Fruit fly (Drosophila melanogaster) whole organism, embryonic: ENCODE data around the gene SpdS.
A peak's percentile ranks its signal among the peaks of the same experiment; 100 is the strongest.

ENCODE experiments used
- Asciz ChIP-seq: fragments of 200-800 bp; sonication (Bioruptor generic); optimal IDR thresholded peaks from 2 replicates; lab custom pipeline; 2017; ENCODE audit warnings: missing biosample characterization, mild to moderate bottlenecking, missing genetic modification characterization, missing genetic modification reagents
- B-H2 ChIP-seq: fragments of 200-800 bp; sonication (Bioruptor generic); optimal IDR thresholded peaks from 2 replicates; lab custom pipeline; 2018; ENCODE audit warnings: missing biosample characterization, mild to moderate bottlenecking, missing genetic modification characterization
- BtbVII ChIP-seq: fragments of 200-800 bp; sonication (Bioruptor generic); optimal IDR thresholded peaks from 3 replicates; lab custom pipeline; 2017; ENCODE audit warnings: missing biosample characterization, mild to moderate bottlenecking, missing genetic modification characterization
- CG12769 ChIP-seq: fragments of 200-800 bp; sonication (Bioruptor generic); optimal IDR thresholded peaks from 2 replicates; lab custom pipeline; 2019; ENCODE audit warnings: missing biosample characterization, mild to moderate bottlenecking, missing genetic modification characterization, moderate library complexity
- CG13287 ChIP-seq: fragments of 200-800 bp; sonication (Bioruptor generic); IDR thresholded peaks from 2 replicates; pipeline ENCODE4 v1.3.6; 2022; ENCODE audit warnings: missing biosample characterization, missing genetic modification characterization; ENCODE audit not compliant: partially characterized antibody
- CG14667 ChIP-seq: fragments of 200-800 bp; sonication (Bioruptor generic); IDR thresholded peaks from 2 replicates; pipeline ENCODE4 v1.3.6; 2022; ENCODE audit warnings: missing biosample characterization, missing genetic modification characterization
- CG1603 ChIP-seq: fragments of 200-800 bp; sonication (Bioruptor generic); optimal IDR thresholded peaks from 2 replicates; lab custom pipeline; 2019; ENCODE audit warnings: missing biosample characterization, mild to moderate bottlenecking, missing genetic modification characterization, moderate library complexity
- CG2199 ChIP-seq: fragments of 200-800 bp; sonication (Bioruptor generic); IDR thresholded peaks from 3 replicates; pipeline ENCODE4 v1.3.6; 2022; ENCODE audit warnings: missing biosample characterization, missing genetic modification characterization
- CG30403 ChIP-seq: fragments of 200-800 bp; sonication (Bioruptor generic); optimal IDR thresholded peaks from 3 replicates; lab custom pipeline; 2016; ENCODE audit warnings: missing biosample characterization, missing genetic modification characterization
- CG33557 ChIP-seq: fragments of 200-800 bp; sonication (Bioruptor generic); optimal IDR thresholded peaks from 2 replicates; lab custom pipeline; 2019; ENCODE audit warnings: missing biosample characterization, mild to moderate bottlenecking, missing genetic modification characterization, moderate library complexity
- CG4360 ChIP-seq: fragments of 200-800 bp; sonication (Bioruptor generic); IDR thresholded peaks from 2 replicates; pipeline ENCODE4 v1.3.6; 2022; ENCODE audit warnings: missing biosample characterization, missing genetic modification characterization
- CG7357 ChIP-seq: fragments of 200-800 bp; sonication (Bioruptor generic); IDR thresholded peaks from 3 replicates; pipeline ENCODE4 v1.3.6; 2022; ENCODE audit warnings: missing biosample characterization, missing genetic modification characterization
- CG8388 ChIP-seq: fragments of 200-800 bp; sonication (Bioruptor generic); optimal IDR thresholded peaks from 2 replicates; lab custom pipeline; 2019; ENCODE audit warnings: missing biosample characterization, mild to moderate bottlenecking, missing genetic modification characterization, moderate library complexity
- CG8944 ChIP-seq: fragments of 200-800 bp; sonication (Bioruptor generic); optimal IDR thresholded peaks from 3 replicates; lab custom pipeline; 2016; ENCODE audit warnings: missing biosample characterization, missing genetic modification characterization
- D19A ChIP-seq: fragments of 200-800 bp; optimal IDR thresholded peaks from 3 replicates; lab custom pipeline; 2019; ENCODE audit warnings: missing biosample characterization, mild to moderate bottlenecking, missing genetic modification characterization, moderate library complexity
- Drgx ChIP-seq: fragments of 200-800 bp; sonication (Bioruptor generic); IDR thresholded peaks from 2 replicates; pipeline ENCODE4 v1.3.6; 2022; ENCODE audit warnings: missing biosample characterization, missing genetic modification characterization
- Ets65A ChIP-seq: fragments of 200-800 bp; sonication (Bioruptor generic); peaks from one replicate; lab custom pipeline; 2016; ENCODE audit warnings: missing biosample characterization, missing genetic modification characterization
- Med ChIP-seq: fragments of 200-800 bp; sonication (Bioruptor generic); peaks from one replicate; lab custom pipeline; 2016; ENCODE audit warnings: missing biosample characterization, missing genetic modification characterization, mild to moderate bottlenecking, inconsistent platforms, moderate library complexity
- Pdp1 ChIP-seq, 2 experiments: fragments of 200-800 bp; sonication (Bioruptor generic); optimal IDR thresholded peaks; 3 replicates each; lab custom pipeline; 2016; ENCODE audit warnings: missing biosample characterization in 2 of 2, missing genetic modification characterization in 2 of 2, mild to moderate bottlenecking in 1 of 2, moderate library complexity in 1 of 2
- Trl ChIP-seq, 3 experiments: fragments of >200 bp in 2 of 3; fragments of 200-800 bp in 1 of 3; sonication (Bioruptor generic) in 1 of 3; optimal IDR thresholded peaks; 2 replicates in 1 of 3; 3 replicates in 2 of 3; lab custom pipeline; 2016 to 2017; ENCODE audit warnings: missing biosample characterization in 1 of 3, missing genetic modification characterization in 1 of 3
- abd-A ChIP-seq: fragments of 200-800 bp; sonication (Bioruptor generic); optimal IDR thresholded peaks from 3 replicates; lab custom pipeline; 2019; ENCODE audit warnings: missing biosample characterization, mild to moderate bottlenecking, missing genetic modification characterization, moderate library complexity
- cg ChIP-seq: fragments of 200-800 bp; sonication (Bioruptor generic); optimal IDR thresholded peaks from 3 replicates; lab custom pipeline; 2019; ENCODE audit warnings: missing biosample characterization, mild to moderate bottlenecking, missing genetic modification characterization, moderate library complexity
- chinmo ChIP-seq: fragments of 200-800 bp; sonication (Bioruptor generic); IDR thresholded peaks from 4 replicates; pipeline ENCODE4 v1.3.6; 2022; ENCODE audit warnings: missing biosample characterization, missing genetic modification characterization; ENCODE audit not compliant: partially characterized antibody
- chm ChIP-seq: fragments of 200-800 bp; sonication (Bioruptor generic); IDR thresholded peaks from 2 replicates; pipeline ENCODE4 v1.3.6; 2022; ENCODE audit warnings: missing biosample characterization, missing genetic modification characterization
- ci ChIP-seq: fragments of 200-800 bp; sonication (Bioruptor generic); IDR thresholded peaks from 3 replicates; pipeline ENCODE4 v1.3.6; 2022; ENCODE audit warnings: missing biosample characterization, missing genetic modification characterization
- crol ChIP-seq: fragments of 200-800 bp; sonication (Bioruptor generic); IDR thresholded peaks from 2 replicates; pipeline ENCODE4 v1.3.6; 2022; ENCODE audit warnings: missing biosample characterization, missing genetic modification characterization
- cwo ChIP-seq: fragments of 200-800 bp; sonication (Bioruptor generic); optimal IDR thresholded peaks from 3 replicates; lab custom pipeline; 2017; ENCODE audit warnings: missing biosample characterization, missing genetic modification characterization, mild to moderate bottlenecking, moderate library complexity, missing genetic modification reagents
- kni ChIP-seq: fragments of 200-800 bp; sonication (Bioruptor generic); optimal IDR thresholded peaks from 3 replicates; lab custom pipeline; 2017; ENCODE audit warnings: mild to moderate bottlenecking, missing biosample characterization, missing genetic modification reagents, missing genetic modification characterization
- nom ChIP-seq: fragments of 200-800 bp; sonication (Bioruptor generic); optimal IDR thresholded peaks from 2 replicates; lab custom pipeline; 2017; ENCODE audit warnings: missing biosample characterization, missing genetic modification characterization, mild to moderate bottlenecking, moderate library complexity, missing genetic modification reagents
- pros ChIP-seq: fragments of 200-800 bp; sonication (Bioruptor generic); optimal IDR thresholded peaks from 3 replicates; lab custom pipeline; 2019; ENCODE audit warnings: missing biosample characterization, mild to moderate bottlenecking, missing genetic modification characterization, moderate library complexity
- row ChIP-seq: fragments of 200-800 bp; sonication (Bioruptor generic); IDR thresholded peaks from 3 replicates; pipeline ENCODE4 v1.3.6; 2022; ENCODE audit warnings: missing biosample characterization, missing genetic modification characterization
- sd ChIP-seq: fragments of 200-800 bp; sonication (Bioruptor generic); optimal IDR thresholded peaks from 3 replicates; lab custom pipeline; 2018; ENCODE audit warnings: missing biosample characterization, mild to moderate bottlenecking, missing genetic modification characterization, moderate library complexity
- so ChIP-seq: fragments of 200-800 bp; sonication (Bioruptor generic); IDR thresholded peaks from 3 replicates; pipeline ENCODE4 v1.3.6; 2022; ENCODE audit warnings: missing biosample characterization, missing genetic modification characterization
- sqz ChIP-seq: fragments of 200-800 bp; sonication (Bioruptor generic); optimal IDR thresholded peaks from 3 replicates; lab custom pipeline; 2018; ENCODE audit warnings: missing biosample characterization, mild to moderate bottlenecking, missing genetic modification characterization
- sug ChIP-seq: fragments of 200-800 bp; optimal IDR thresholded peaks from 2 replicates; lab custom pipeline; 2019; ENCODE audit warnings: missing biosample characterization, mild to moderate bottlenecking, missing genetic modification characterization, moderate library complexity
- vnd ChIP-seq: fragments of 200-800 bp; sonication (Bioruptor generic); IDR thresholded peaks from 3 replicates; pipeline ENCODE4 v1.3.6; 2022; ENCODE audit warnings: missing biosample characterization, missing genetic modification characterization; ENCODE audit not compliant: partially characterized antibody
- vvl ChIP-seq: fragments of 200-800 bp; sonication (Bioruptor generic); IDR thresholded peaks from 2 replicates; pipeline ENCODE4 v1.3.6; 2022; ENCODE audit warnings: missing biosample characterization, missing genetic modification characterization
- wek ChIP-seq: fragments of 200-800 bp; sonication (Bioruptor generic); optimal IDR thresholded peaks from 3 replicates; lab custom pipeline; 2018; ENCODE audit warnings: missing biosample characterization, mild to moderate bottlenecking, missing genetic modification characterization, moderate library complexity
- zf30C ChIP-seq: fragments of 200-800 bp; sonication (Bioruptor generic); optimal IDR thresholded peaks from 3 replicates; lab custom pipeline; 2018; ENCODE audit warnings: missing biosample characterization, mild to moderate bottlenecking, missing genetic modification characterization
- zfh2 ChIP-seq: fragments of 200-800 bp; sonication (Bioruptor generic); optimal IDR thresholded peaks from 2 replicates; lab custom pipeline; 2016; ENCODE audit warnings: missing biosample characterization, missing genetic modification characterization

The SpdS gene

DNA sequence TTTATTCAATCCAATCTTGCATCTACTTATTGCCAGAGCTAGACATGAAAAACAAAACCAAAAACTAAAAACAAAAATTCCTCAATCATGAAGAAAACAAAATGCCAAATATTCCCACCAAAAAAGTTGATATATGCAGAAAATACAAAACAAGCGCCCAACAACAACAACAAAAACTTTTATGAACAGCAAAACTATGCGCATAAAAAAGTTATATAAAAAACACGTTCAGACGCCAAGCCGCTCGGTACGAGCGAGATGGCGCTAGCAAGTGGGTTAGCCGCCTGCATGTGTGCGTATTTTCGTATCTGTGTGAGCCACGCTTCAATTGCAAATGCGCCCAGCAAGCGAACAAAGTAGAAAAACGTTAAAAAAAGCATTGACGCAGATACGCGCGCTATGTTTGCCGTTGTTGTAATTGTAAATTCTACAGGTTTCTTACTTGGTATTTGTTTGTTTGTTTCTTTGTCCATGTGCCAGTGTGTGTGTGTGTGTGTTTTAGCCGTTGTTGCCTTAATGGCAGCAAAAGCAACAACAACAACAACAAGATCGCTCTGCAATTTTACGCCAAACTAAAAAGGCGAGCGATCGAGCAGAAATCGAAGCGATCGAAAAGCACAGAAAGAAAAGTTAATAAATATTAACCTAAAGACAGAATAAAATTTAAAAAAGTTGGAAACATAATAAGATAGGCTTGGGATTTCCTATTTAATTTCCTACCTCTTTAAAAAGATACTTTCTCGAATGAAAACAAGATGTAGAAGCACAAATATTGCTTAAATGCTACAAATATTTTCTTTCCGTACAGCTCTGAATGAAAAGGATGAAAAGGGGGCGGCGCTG is 37.8 kb upstream of the SpdS start:
- TF ChIP-seq abd-A (tag; lab: Kevin White, UChicago) (peak; percentile 76), CG8944 (GFP tag; lab: Kevin White, UChicago) (no peak), nom (GFP tag; lab: Kevin White, UChicago) (peak; percentile 28), CG14667 (no peak), zf30C (GFP tag; lab: Kevin White, UChicago) (no peak), CG7357 (GFP tag; lab: Robert Waterston, UW) (no peak), kni (GFP tag; lab: Kevin White, UChicago) (peak; percentile 73), wek (GFP tag; lab: Kevin White, UChicago) (no peak), chinmo (GFP tag; lab: Robert Waterston, UW) (peak; percentile 99), CG33557 (no peak), CG13287 (GFP tag; lab: Robert Waterston, UW) (peak; percentile 22; the same call in 1 of the 2 replicates), BtbVII (GFP tag; lab: Kevin White, UChicago) (no peak), D19A (tag; lab: Kevin White, UChicago) (no peak), zfh2 (GFP tag; lab: Kevin White, UChicago) (no peak), B-H2 (peak; percentile 7), cwo (no peak), CG1603 (tag; lab: Kevin White, UChicago) (no peak), sug (no peak), Asciz (peak; percentile 6), Pdp1 (GFP tag; optimal IDR thresholded peaks at IDR 0.05; lab: Kevin White, UChicago) (peak in 1 of 2 experiments; percentile 62), sd (peak; percentile 93), Drgx (GFP tag; lab: Robert Waterston, UW) (peak; percentile 74), CG4360 (GFP tag; lab: Robert Waterston, UW) (peak; percentile 65), CG12769 (tag; lab: Kevin White, UChicago) (no peak), vvl (GFP tag; lab: Robert Waterston, UW) (peak; percentile 89), Med (GFP tag; lab: Kevin White, UChicago) (peak; percentile 31), chm (GFP tag; lab: Robert Waterston, UW) (no peak), pros (GFP tag; lab: Kevin White, UChicago) (peak; percentile 22), so (peak; percentile 40; the same call in 1 of the 3 replicates), CG2199 (0 out of 3 replicates have a peak, but pooled peaks have one; percentile 8), CG8388 (GFP tag; lab: Kevin White, UChicago) (no peak), sqz (GFP tag; lab: Kevin White, UChicago) (peak; percentile 84), Ets65A (GFP tag; lab: Kevin White, UChicago) (peak; percentile 70), row (GFP tag; lab: Robert Waterston, UW) (no peak), Trl (optimal IDR thresholded peaks at IDR 0.05; lab: Kevin White, UChicago) (no peak), Trl (GFP tag; optimal IDR thresholded peaks at IDR 0.05; lab: Kevin White, UChicago) (no peak), cg (GFP tag; lab: Kevin White, UChicago) (peak; percentile 72)

DNA sequence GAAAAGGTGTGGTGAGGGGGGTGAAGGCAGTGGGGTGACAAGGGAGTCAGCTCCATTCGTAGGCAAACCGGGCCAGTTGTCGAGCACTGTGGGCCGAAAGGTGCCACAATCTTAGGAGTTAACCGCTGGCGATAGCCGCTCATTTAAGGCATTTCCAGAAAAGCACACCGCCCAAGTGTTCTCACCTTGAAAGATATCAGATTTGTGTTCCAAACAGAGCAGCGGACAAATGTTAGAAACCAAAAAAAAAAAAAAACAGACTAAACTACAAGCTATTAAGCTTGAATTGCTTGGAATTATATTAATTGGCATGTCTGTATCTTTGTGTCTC is 37.2 kb upstream of the SpdS start:
- TF ChIP-seq CG2199 (0 out of 3 replicates have a peak, but pooled peaks have one; percentile 3), vnd (GFP tag; lab: Robert Waterston, UW) (0 out of 3 replicates have a peak, but pooled peaks have one; percentile 25), ci (peak; percentile 6; the same call in 1 of the 3 replicates), crol (GFP tag; lab: Robert Waterston, UW) (peak; percentile 50), CG30403 (GFP tag; lab: Kevin White, UChicago) (no peak)
